Fruit fly (Drosophila melanogaster) whole organism, embryonic: Measurements from ENCODE around the gene CG31729.

ENCODE experiments used
- CG10959 ChIP-seq: fragments of 200-800 bp; sonication (Bioruptor generic); IDR thresholded peaks from 2 replicates; pipeline ENCODE4 v1.3.6; 2022; ENCODE audit warnings: missing biosample characterization, missing genetic modification characterization
- CG11560 ChIP-seq: fragments of 200-800 bp; sonication (Bioruptor generic); IDR thresholded peaks from 3 replicates; pipeline ENCODE4 v1.3.6; 2022; ENCODE audit warnings: missing biosample characterization, missing genetic modification characterization
- CG14014 ChIP-seq: fragments of 200-800 bp; sonication (Bioruptor generic); IDR thresholded peaks from 2 replicates; pipeline ENCODE4 v1.3.6; 2022; ENCODE audit warnings: missing biosample characterization, missing genetic modification characterization
- CG15073 ChIP-seq: fragments of 200-800 bp; sonication (Bioruptor generic); optimal IDR thresholded peaks from 2 replicates; lab custom pipeline; 2016; ENCODE audit warnings: missing biosample characterization, missing genetic modification characterization
- CG15696 ChIP-seq: fragments of 200-800 bp; sonication (Bioruptor generic); optimal IDR thresholded peaks from 2 replicates; lab custom pipeline; 2019; ENCODE audit warnings: missing biosample characterization, mild to moderate bottlenecking, missing genetic modification characterization, moderate library complexity
- CG17829 ChIP-seq: fragments of 200-800 bp; optimal IDR thresholded peaks from 2 replicates; lab custom pipeline; 2019; ENCODE audit warnings: missing biosample characterization, mild to moderate bottlenecking, missing genetic modification characterization, moderate library complexity
- CG18619 ChIP-seq: fragments of 200-800 bp; sonication (Bioruptor generic); optimal IDR thresholded peaks from 3 replicates; lab custom pipeline; 2017; ENCODE audit warnings: missing biosample characterization, mild to moderate bottlenecking, missing genetic modification characterization
- CG18764 ChIP-seq: fragments of 200-800 bp; sonication (Bioruptor generic); optimal IDR thresholded peaks from 3 replicates; lab custom pipeline; 2016; ENCODE audit warnings: missing biosample characterization, missing genetic modification characterization
- CG31441 ChIP-seq: fragments of 200-800 bp; sonication (Bioruptor generic); IDR thresholded peaks from 2 replicates; pipeline ENCODE4 v1.3.6; 2022; ENCODE audit warnings: missing biosample characterization, missing genetic modification characterization
- CG33213 ChIP-seq: fragments of 200-800 bp; sonication (Bioruptor generic); optimal IDR thresholded peaks from 3 replicates; lab custom pipeline; 2016; ENCODE audit warnings: missing biosample characterization, missing genetic modification characterization
- CG4424 ChIP-seq: fragments of 200-800 bp; sonication (Bioruptor generic); optimal IDR thresholded peaks from 3 replicates; lab custom pipeline; 2016; ENCODE audit warnings: missing biosample characterization, missing genetic modification characterization
- CG6791 ChIP-seq: fragments of 200-800 bp; sonication (Bioruptor generic); IDR thresholded peaks from 3 replicates; pipeline ENCODE4 v1.3.6; 2022; ENCODE audit warnings: missing biosample characterization, missing genetic modification characterization; ENCODE audit not compliant: partially characterized antibody
- CG7372 ChIP-seq: fragments of 200-800 bp; sonication (Bioruptor generic); IDR thresholded peaks from 2 replicates; pipeline ENCODE4 v1.3.6; 2022; ENCODE audit warnings: missing biosample characterization, missing genetic modification characterization
- CG7963 ChIP-seq: fragments of 200-800 bp; sonication (Bioruptor generic); IDR thresholded peaks from 3 replicates; pipeline ENCODE4 v1.3.6; 2022; ENCODE audit warnings: missing biosample characterization, missing genetic modification characterization; ENCODE audit not compliant: partially characterized antibody
- CG8281 ChIP-seq: fragments of 200-800 bp; sonication (Bioruptor generic); optimal IDR thresholded peaks from 2 replicates; lab custom pipeline; 2018; ENCODE audit warnings: missing biosample characterization, mild to moderate bottlenecking, missing genetic modification characterization, moderate library complexity
- CG8290 ChIP-seq, 3 experiments: fragments of 200-800 bp; sonication (Bioruptor generic); optimal IDR thresholded peaks; 2 replicates each; lab custom pipeline; 2016 to 2019; ENCODE audit warnings: missing biosample characterization in 3 of 3, missing genetic modification characterization in 3 of 3, mild to moderate bottlenecking in 2 of 3, moderate library complexity in 1 of 3
- CG8359 ChIP-seq: fragments of 200-800 bp; sonication (Bioruptor generic); optimal IDR thresholded peaks from 2 replicates; lab custom pipeline; 2017; ENCODE audit warnings: missing biosample characterization, mild to moderate bottlenecking, missing genetic modification characterization, borderline replicate concordance
- D ChIP-seq, 2 experiments: fragments of 200-800 bp in 1 of 2; fragments of >200 bp in 1 of 2; sonication (Bioruptor generic) in 1 of 2; optimal IDR thresholded peaks; 2 replicates in 1 of 2; 3 replicates in 1 of 2; lab custom pipeline; 2017; ENCODE audit warnings: mild to moderate bottlenecking in 1 of 2, missing biosample characterization in 1 of 2, missing genetic modification characterization in 1 of 2, missing genetic modification reagents in 1 of 2
- Dip2 ChIP-seq: fragments of 200-800 bp; sonication (Bioruptor generic); IDR thresholded peaks from 2 replicates; pipeline ENCODE4 v1.3.6; 2022; ENCODE audit warnings: missing biosample characterization, missing genetic modification characterization
- ERR ChIP-seq: fragments of 200-800 bp; sonication (Bioruptor generic); optimal IDR thresholded peaks from 2 replicates; lab custom pipeline; 2016; ENCODE audit warnings: missing biosample characterization, missing genetic modification characterization
- Ets97D ChIP-seq: fragments of 200-800 bp; sonication (Bioruptor generic); optimal IDR thresholded peaks from 3 replicates; lab custom pipeline; 2016; ENCODE audit warnings: missing biosample characterization, missing genetic modification characterization
- Fer2 ChIP-seq: fragments of 200-800 bp; sonication (Bioruptor generic); optimal IDR thresholded peaks from 2 replicates; lab custom pipeline; 2018; ENCODE audit warnings: missing biosample characterization, mild to moderate bottlenecking, missing genetic modification characterization, moderate library complexity
- Hr78 ChIP-seq, 2 experiments: fragments of 200-800 bp in 1 of 2; fragments of >200 bp in 1 of 2; sonication (Bioruptor generic) in 1 of 2; optimal IDR thresholded peaks; 2 replicates each; lab custom pipeline; 2017 to 2019; ENCODE audit warnings: missing biosample characterization in 2 of 2, missing genetic modification characterization in 2 of 2, mild to moderate bottlenecking in 1 of 2, moderate library complexity in 1 of 2
- Lim3 ChIP-seq: fragments of 200-800 bp; sonication (Bioruptor generic); IDR thresholded peaks from 2 replicates; pipeline ENCODE4 v1.3.6; 2022; ENCODE audit warnings: missing biosample characterization, missing genetic modification characterization
- MBD-R2 ChIP-seq: fragments of 200-800 bp; sonication (Bioruptor generic); IDR thresholded peaks from 2 replicates; pipeline ENCODE4 v1.3.6; 2022; ENCODE audit warnings: missing biosample characterization, missing genetic modification characterization
- Med ChIP-seq: fragments of 200-800 bp; sonication (Bioruptor generic); peaks from one replicate; lab custom pipeline; 2016; ENCODE audit warnings: missing biosample characterization, missing genetic modification characterization, mild to moderate bottlenecking, inconsistent platforms, moderate library complexity
- Meics ChIP-seq: fragments of 200-800 bp; sonication (Bioruptor generic); optimal IDR thresholded peaks from 2 replicates; lab custom pipeline; 2017; ENCODE audit warnings: missing biosample characterization, mild to moderate bottlenecking, missing genetic modification characterization
- Myb ChIP-seq: fragments of 200-800 bp; sonication (Bioruptor generic); optimal IDR thresholded peaks from 2 replicates; lab custom pipeline; 2016; ENCODE audit warnings: missing biosample characterization, missing genetic modification characterization
- Nf-YA ChIP-seq: fragments of 200-800 bp; sonication (Bioruptor generic); IDR thresholded peaks from 2 replicates; pipeline ENCODE4 v1.3.6; 2022; ENCODE audit warnings: missing biosample characterization, missing genetic modification characterization
- Oaz ChIP-seq: fragments of 200-800 bp; sonication (Bioruptor generic); IDR thresholded peaks from 2 replicates; pipeline ENCODE4 v1.3.6; 2022; ENCODE audit warnings: missing biosample characterization, missing genetic modification characterization
- PHDP ChIP-seq: fragments of 200-800 bp; sonication (Bioruptor generic); optimal IDR thresholded peaks from 3 replicates; lab custom pipeline; 2018; ENCODE audit warnings: missing biosample characterization, mild to moderate bottlenecking, missing genetic modification characterization, moderate library complexity
- Rfx ChIP-seq: fragments of 200-800 bp; sonication (Bioruptor generic); IDR thresholded peaks from 2 replicates; pipeline ENCODE4 v1.3.6; 2022; ENCODE audit warnings: missing biosample characterization, missing genetic modification characterization
- Xrp1 ChIP-seq: fragments of 200-800 bp; sonication (Bioruptor generic); IDR thresholded peaks from 2 replicates; pipeline ENCODE4 v1.3.6; 2022; ENCODE audit warnings: missing biosample characterization, missing genetic modification characterization
- al ChIP-seq: fragments of 200-800 bp; sonication (Bioruptor generic); IDR thresholded peaks from 2 replicates; pipeline ENCODE4 v1.3.6; 2022; ENCODE audit warnings: missing biosample characterization, missing genetic modification characterization
- amos ChIP-seq: fragments of 200-800 bp; sonication (Bioruptor generic); IDR thresholded peaks from 2 replicates; pipeline ENCODE4 v1.3.6; 2022; ENCODE audit warnings: missing biosample characterization, missing genetic modification characterization; ENCODE audit not compliant: partially characterized antibody
- az2 ChIP-seq: fragments of 200-800 bp; sonication (Bioruptor generic); optimal IDR thresholded peaks from 3 replicates; lab custom pipeline; 2016; ENCODE audit warnings: missing biosample characterization, missing genetic modification characterization
- bsh ChIP-seq, 2 experiments: fragments of 200-800 bp; sonication (Bioruptor generic); optimal IDR thresholded peaks; 2 replicates each; lab custom pipeline; 2017 to 2018; ENCODE audit warnings: mild to moderate bottlenecking in 2 of 2, missing biosample characterization in 2 of 2, missing genetic modification characterization in 2 of 2, moderate library complexity in 1 of 2
- crol ChIP-seq: fragments of 200-800 bp; sonication (Bioruptor generic); IDR thresholded peaks from 2 replicates; pipeline ENCODE4 v1.3.6; 2022; ENCODE audit warnings: missing biosample characterization, missing genetic modification characterization
- dmrt11E ChIP-seq: fragments of 200-800 bp; sonication (Bioruptor generic); optimal IDR thresholded peaks from 3 replicates; lab custom pipeline; 2018; ENCODE audit warnings: missing biosample characterization, mild to moderate bottlenecking, missing genetic modification characterization, moderate library complexity
- dpn ChIP-seq, 2 experiments: fragments of 200-800 bp; sonication (Bioruptor generic); optimal IDR thresholded peaks; 3 replicates each; lab custom pipeline; 2016; ENCODE audit warnings: missing biosample characterization in 2 of 2, missing genetic modification characterization in 2 of 2
- emc ChIP-seq: fragments of 200-800 bp; sonication (Bioruptor generic); optimal IDR thresholded peaks from 2 replicates; lab custom pipeline; 2016; ENCODE audit warnings: missing biosample characterization, missing genetic modification characterization
- esg ChIP-seq: fragments of 200-800 bp; sonication (Bioruptor generic); conservative IDR thresholded peaks from 2 replicates; pipeline ENCODE4 v1.3.6; 2022; ENCODE audit warnings: missing biosample characterization, missing genetic modification characterization
- fd96Cb ChIP-seq: fragments of 200-800 bp; sonication (Bioruptor generic); optimal IDR thresholded peaks from 2 replicates; lab custom pipeline; 2018; ENCODE audit warnings: missing biosample characterization, mild to moderate bottlenecking, missing genetic modification characterization, moderate library complexity
- gem ChIP-seq: fragments of 200-800 bp; sonication (Bioruptor generic); optimal IDR thresholded peaks from 2 replicates; lab custom pipeline; 2019; ENCODE audit warnings: missing biosample characterization, mild to moderate bottlenecking, missing genetic modification characterization, moderate library complexity
- lbe ChIP-seq: fragments of 200-800 bp; sonication (Bioruptor generic); optimal IDR thresholded peaks from 2 replicates; lab custom pipeline; 2016; ENCODE audit warnings: missing biosample characterization, mild to moderate bottlenecking, missing genetic modification characterization
- salm ChIP-seq: fragments of 200-800 bp; sonication (Bioruptor generic); optimal IDR thresholded peaks from 2 replicates; lab custom pipeline; 2018; ENCODE audit warnings: missing biosample characterization, mild to moderate bottlenecking, missing genetic modification characterization
- schlank ChIP-seq: fragments of 200-800 bp; sonication (Bioruptor generic); optimal IDR thresholded peaks from 2 replicates; lab custom pipeline; 2018; ENCODE audit warnings: missing biosample characterization, mild to moderate bottlenecking, missing genetic modification characterization
- sob ChIP-seq: fragments of 200-800 bp; sonication (Bioruptor generic); IDR thresholded peaks from 2 replicates; pipeline ENCODE4 v1.3.6; 2022; ENCODE audit warnings: missing biosample characterization, missing genetic modification characterization
- trh ChIP-seq: fragments of 200-800 bp; sonication (Bioruptor generic); optimal IDR thresholded peaks from 2 replicates; lab custom pipeline; 2016; ENCODE audit warnings: missing biosample characterization, missing genetic modification characterization
- unpg ChIP-seq: fragments of 200-800 bp; sonication (Bioruptor generic); optimal IDR thresholded peaks from 3 replicates; lab custom pipeline; 2018; ENCODE audit warnings: missing biosample characterization, mild to moderate bottlenecking, missing genetic modification characterization, moderate library complexity

Gene CG31729

dm6 chr2L:13258702-13259101 lies 31.1 kb upstream of the CG31729 start (continued):
- TF ChIP-seq Myb (GFP tag; lab: Kevin White, UChicago), result no peak
- no peak for TF ChIP-seq CG8290 (GFP tag; optimal IDR thresholded peaks at IDR 0.05; lab: Kevin White, UChicago)
- no peak for TF ChIP-seq CG8290 (tag; optimal IDR thresholded peaks at IDR 0.05; lab: Kevin White, UChicago)
- peak; percentile 18 for TF ChIP-seq CG4424
- peak; percentile 68 for TF ChIP-seq gem (tag; lab: Kevin White, UChicago)
- no peak for TF ChIP-seq CG7372 (GFP tag; lab: Robert Waterston, UW)
- no peak for TF ChIP-seq crol
- TF ChIP-seq sob, result no peak
- peak; percentile 40; the same call in 1 of the 2 replicates for TF ChIP-seq Xrp1
- TF ChIP-seq unpg (GFP tag; lab: Kevin White, UChicago), result peak; percentile 62
- TF ChIP-seq CG8281 (tag; lab: Kevin White, UChicago), result no peak
- no peak for TF ChIP-seq Oaz (GFP tag; lab: Robert Waterston, UW)
- TF ChIP-seq ERR (GFP tag; lab: Kevin White, UChicago), result no peak
- no peak for TF ChIP-seq MBD-R2 (GFP tag; lab: Robert Waterston, UW)
- no peak for TF ChIP-seq esg (GFP tag; lab: Robert Waterston, UW)
- no peak for TF ChIP-seq CG11560 (tag; lab: Robert Waterston, UW)
- TF ChIP-seq Nf-YA, result no peak
- no peak for TF ChIP-seq CG10959 (GFP tag; lab: Robert Waterston, UW)
- no peak for TF ChIP-seq az2 (GFP tag; lab: Kevin White, UChicago)
- TF ChIP-seq Meics (GFP tag; lab: Kevin White, UChicago), result no peak
- TF ChIP-seq dmrt11E, result no peak
- TF ChIP-seq CG14014, result 0 out of 2 replicates have a peak, but pooled peaks have one; percentile 23
- TF ChIP-seq CG18619 (GFP tag; lab: Kevin White, UChicago), result no peak
- no peak for TF ChIP-seq Ets97D (GFP tag; lab: Kevin White, UChicago)
- TF ChIP-seq PHDP, result no peak
- TF ChIP-seq salm (tag; lab: Kevin White, UChicago), result no peak
- TF ChIP-seq CG15073, result no peak
- no peak for TF ChIP-seq CG17829 (tag; lab: Kevin White, UChicago)
- no peak for TF ChIP-seq trh
- TF ChIP-seq CG33213 (GFP tag; lab: Kevin White, UChicago), result no peak
- peak; percentile 19 for TF ChIP-seq fd96Cb (tag; lab: Kevin White, UChicago)
- no peak for TF ChIP-seq Dip2 (GFP tag; lab: Robert Waterston, UW)
- TF ChIP-seq Fer2, result no peak
- TF ChIP-seq CG8359 (GFP tag; lab: Kevin White, UChicago), result no peak
- TF ChIP-seq Med (GFP tag; lab: Kevin White, UChicago), result peak; percentile 59
- no peak for TF ChIP-seq Hr78 (GFP tag; optimal IDR thresholded peaks at IDR 0.05; lab: Kevin White, UChicago)
- TF ChIP-seq CG15696 (tag; lab: Kevin White, UChicago), result no peak
- peak; percentile 25; the same call in 1 of the 2 replicates for TF ChIP-seq al
- no peak for TF ChIP-seq CG31441
- TF ChIP-seq CG7963 (GFP tag; lab: Robert Waterston, UW), result no peak
- TF ChIP-seq CG6791, result no peak
- TF ChIP-seq CG18764, result no peak
- TF ChIP-seq Lim3 (GFP tag; lab: Robert Waterston, UW), result no peak
- TF ChIP-seq amos (GFP tag; lab: Robert Waterston, UW), result no peak
- TF ChIP-seq dpn (GFP tag; optimal IDR thresholded peaks at IDR 0.05; lab: Kevin White, UChicago), result peak in 1 of 2 experiments; percentile 12
- peak; percentile 47 for TF ChIP-seq Rfx (GFP tag; lab: Robert Waterston, UW)
- no peak for TF ChIP-seq lbe (GFP tag; lab: Kevin White, UChicago)
- no peak for TF ChIP-seq D (optimal IDR thresholded peaks at IDR 0.05; lab: Kevin White, UChicago)
- no peak for TF ChIP-seq D (GFP tag; optimal IDR thresholded peaks at IDR 0.05; lab: Kevin White, UChicago)
- TF ChIP-seq schlank (tag; lab: Kevin White, UChicago), result no peak
- peak in 1 of 2 experiments; percentile 52 for TF ChIP-seq bsh (GFP tag; optimal IDR thresholded peaks at IDR 0.05; lab: Kevin White, UChicago)
- no peak for TF ChIP-seq emc (GFP tag; lab: Kevin White, UChicago)
